Worm (Caenorhabditis elegans) whole organism, L4/young adult: Measurements from ENCODE around the gene acox-3.

Experiments
- W03F9.2 ChIP-seq: fragments of 150-350 bp; optimal IDR thresholded peaks from 2 replicates; lab custom pipeline; 2014; ENCODE audit warnings: missing biosample characterization, missing genetic modification characterization
- dao-5 ChIP-seq: sonication (generic microtip); optimal IDR thresholded peaks from 2 replicates; lab custom pipeline; 2016; ENCODE audit warnings: missing genotype, missing genetic modification characterization, moderate library complexity, missing compliant biosample characterization
- him-1 ChIP-seq: sonication (generic microtip); optimal IDR thresholded peaks from 2 replicates; lab custom pipeline; 2016; ENCODE audit warnings: missing genotype, missing genetic modification reagents, missing genetic modification characterization, missing compliant biosample characterization

Gene acox-3

DNA sequence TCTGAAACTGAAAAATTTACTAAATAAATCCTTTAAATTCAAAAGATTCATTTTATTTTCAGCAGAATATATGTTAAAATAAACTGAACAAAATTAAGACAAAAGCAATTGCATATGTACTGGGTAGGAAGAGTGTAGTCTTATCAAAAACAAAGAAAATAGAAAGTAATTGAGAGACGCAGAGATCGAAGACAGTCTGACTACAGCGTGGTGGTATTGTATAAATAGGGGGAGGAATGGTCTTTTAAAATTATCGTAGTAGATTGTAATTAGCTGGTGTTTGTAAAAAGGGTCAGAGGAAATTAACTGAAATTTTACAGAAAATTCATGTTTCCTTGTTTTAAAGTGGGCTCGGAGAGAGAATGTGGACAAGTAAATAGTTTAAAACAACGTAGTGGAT lies at the start of gene acox-3:
TSS of gene acox-3 (minus strand) at position 7 of the 400 bp plus-strand sequence.
- TF ChIP-seq dao-5 (tag; lab: Kevin White, UChicago) (no peak), W03F9.2 (tag; lab: Kevin White, UChicago) (no peak), him-1 (tag; lab: Kevin White, UChicago) (no peak)

DNA sequence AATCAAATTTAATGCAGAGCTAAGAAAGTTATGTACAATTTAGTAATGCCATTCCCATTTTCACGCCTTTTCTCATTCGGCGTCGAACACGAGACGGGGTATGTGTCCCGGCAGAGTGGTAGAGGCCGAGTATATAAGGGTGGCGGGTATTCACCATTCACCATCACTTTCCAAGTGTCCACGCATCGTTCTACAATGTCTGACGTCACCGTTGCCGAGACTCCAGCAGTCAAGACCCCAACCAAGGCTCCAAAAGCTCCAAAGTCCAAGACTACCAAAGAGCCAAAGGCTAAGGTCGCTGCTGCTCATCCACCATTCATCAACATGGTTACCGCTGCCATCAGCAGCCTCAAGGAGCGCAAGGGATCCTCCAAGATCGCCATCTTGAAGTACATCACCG lies 45.8 kb upstream of the acox-3 start, which contains the start of gene hil-2:
TSS of gene hil-2 (plus strand) at position 160 of the 400 bp plus-strand sequence.
- TF ChIP-seq W03F9.2 (tag; lab: Kevin White, UChicago) (no peak), dao-5 (tag; lab: Kevin White, UChicago) (no peak), him-1 (tag; lab: Kevin White, UChicago) (no peak)

DNA sequence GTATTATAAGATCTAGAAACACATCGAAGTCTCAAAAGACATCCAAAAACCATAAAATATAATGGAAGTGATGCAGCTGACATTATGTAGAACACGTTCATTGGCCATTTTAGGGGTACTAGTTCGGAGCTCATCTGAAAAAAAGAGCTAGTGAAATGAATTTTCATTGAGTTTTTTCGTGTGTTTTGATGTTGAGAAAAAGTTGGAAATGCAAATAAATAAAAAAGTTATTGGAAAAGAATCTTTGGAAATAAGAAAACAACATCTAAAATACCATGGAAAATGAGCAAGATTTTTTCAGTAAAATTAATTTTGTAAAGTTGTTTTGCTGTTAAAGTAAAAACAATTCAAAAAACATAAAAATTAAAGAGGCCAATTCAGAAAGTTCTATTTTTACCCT lies 42.4 kb upstream of the acox-3 start, which contains the start of gene srv-24:
TSS of gene srv-24 (minus strand) at position 101 of the 400 bp plus-strand sequence.
- no peak for TF ChIP-seq him-1 (tag; lab: Kevin White, UChicago)
- no peak for TF ChIP-seq W03F9.2 (tag; lab: Kevin White, UChicago)
- TF ChIP-seq dao-5 (tag; lab: Kevin White, UChicago) = no peak

DNA sequence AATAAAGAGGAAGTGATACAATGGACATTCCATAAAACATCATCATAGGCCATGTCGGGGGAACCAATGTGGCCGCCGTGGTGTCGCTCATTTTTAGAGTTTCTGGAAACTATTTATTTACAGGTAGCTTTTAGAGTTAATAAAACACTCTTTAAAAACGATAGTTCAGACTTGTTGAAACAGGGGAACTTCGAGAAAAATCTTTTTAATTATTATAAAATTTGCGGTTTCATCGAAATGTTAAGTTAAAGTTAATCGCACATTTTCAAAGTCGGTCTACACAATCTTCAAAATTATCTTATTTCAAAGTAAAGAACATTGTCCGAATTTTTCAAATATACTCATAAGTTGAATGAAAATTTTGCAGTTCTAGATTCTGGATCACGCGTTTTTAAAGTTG lies 36.0 kb upstream of the acox-3 start, which contains the start of gene ops-1:
TSS of gene ops-1 (minus strand) at position 101 of the 400 bp plus-strand sequence.
- TF ChIP-seq W03F9.2 (tag; lab: Kevin White, UChicago) (no peak), dao-5 (tag; lab: Kevin White, UChicago) (no peak), him-1 (tag; lab: Kevin White, UChicago) (no peak)

DNA sequence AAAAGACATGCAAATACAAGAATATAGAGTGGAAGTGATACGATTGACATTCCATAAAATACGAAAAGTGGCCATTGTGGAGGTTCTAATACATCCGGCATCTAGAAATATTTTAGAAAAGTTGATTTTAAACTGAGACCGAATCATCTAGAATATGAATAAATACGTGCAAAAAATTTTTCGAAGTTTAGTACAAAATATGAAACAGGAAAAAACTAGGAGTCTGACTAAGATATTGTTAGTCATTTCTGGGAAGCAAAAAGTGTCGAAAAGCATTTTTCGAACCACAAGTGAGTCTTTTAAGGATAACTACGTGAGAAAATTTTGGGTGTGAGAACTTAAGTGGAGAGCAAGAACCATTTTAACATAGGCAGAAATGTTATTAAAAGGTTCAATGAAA lies 33.9 kb upstream of the acox-3 start, which contains the start of gene srv-32:
TSS of gene srv-32 (minus strand) at position 101 of the 400 bp plus-strand sequence.
- TF ChIP-seq him-1 (tag; lab: Kevin White, UChicago) (no peak), dao-5 (tag; lab: Kevin White, UChicago) (no peak), W03F9.2 (tag; lab: Kevin White, UChicago) (no peak)

DNA sequence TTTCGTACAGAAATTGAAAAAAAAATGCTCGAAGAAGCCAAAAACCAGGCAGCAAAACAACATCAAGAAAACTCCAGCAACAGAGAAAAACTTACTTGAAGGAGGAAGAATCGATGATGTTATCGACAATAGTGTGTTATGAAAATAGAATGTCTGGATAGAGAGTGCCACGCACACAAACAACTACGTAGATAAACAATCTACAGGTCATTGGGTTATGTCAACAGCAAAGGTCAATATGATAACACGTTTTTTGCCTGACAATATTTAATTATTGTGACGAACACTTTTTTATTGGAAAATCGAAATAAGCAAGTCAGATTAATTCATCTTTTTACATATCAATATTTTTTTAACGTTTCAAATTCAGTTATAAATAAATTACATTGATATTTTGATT lies 31.1 kb upstream of the acox-3 start, which contains the start of gene sams-5:
TSS of gene sams-5 (minus strand) at position 131 of the 400 bp plus-strand sequence.
- TF ChIP-seq dao-5 (tag; lab: Kevin White, UChicago) (no peak), him-1 (tag; lab: Kevin White, UChicago) (no peak), W03F9.2 (tag; lab: Kevin White, UChicago) (no peak)

DNA sequence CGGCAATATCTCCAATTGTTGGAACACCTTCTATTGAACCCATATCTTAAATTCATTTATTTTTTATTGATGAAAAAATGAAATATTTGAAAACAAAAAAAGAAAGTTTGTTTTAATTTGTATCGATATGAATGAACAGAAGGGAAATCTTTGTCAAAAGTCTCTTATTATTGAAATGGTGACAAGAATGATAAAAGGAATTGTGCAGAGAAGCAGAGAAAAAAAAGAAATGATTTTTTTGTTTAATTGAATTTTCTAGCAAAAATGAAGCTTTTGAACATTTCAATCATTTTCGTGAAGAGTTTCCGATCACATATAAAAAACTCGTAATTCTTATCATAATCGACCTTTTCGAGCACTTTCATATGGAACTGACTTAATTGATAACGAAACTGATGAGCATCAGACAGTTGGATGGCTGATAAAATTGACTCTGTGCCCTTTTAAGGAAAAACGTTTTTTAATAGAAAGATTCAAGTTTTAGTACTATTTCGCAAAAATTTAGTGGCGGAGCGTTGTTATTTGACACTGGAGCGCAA lies 27.4 kb upstream of the acox-3 start, which contains the start of the genes aat-4 and T13A10.1:
TSS of gene aat-4 (minus strand) at position 51 of the 539 bp plus-strand sequence.
TSS of gene T13A10.1 (plus strand) at position 411 of the 539 bp plus-strand sequence.
- TF ChIP-seq dao-5 (tag; lab: Kevin White, UChicago) (no peak), him-1 (tag; lab: Kevin White, UChicago) (no peak), W03F9.2 (tag; lab: Kevin White, UChicago) (no peak)

DNA sequence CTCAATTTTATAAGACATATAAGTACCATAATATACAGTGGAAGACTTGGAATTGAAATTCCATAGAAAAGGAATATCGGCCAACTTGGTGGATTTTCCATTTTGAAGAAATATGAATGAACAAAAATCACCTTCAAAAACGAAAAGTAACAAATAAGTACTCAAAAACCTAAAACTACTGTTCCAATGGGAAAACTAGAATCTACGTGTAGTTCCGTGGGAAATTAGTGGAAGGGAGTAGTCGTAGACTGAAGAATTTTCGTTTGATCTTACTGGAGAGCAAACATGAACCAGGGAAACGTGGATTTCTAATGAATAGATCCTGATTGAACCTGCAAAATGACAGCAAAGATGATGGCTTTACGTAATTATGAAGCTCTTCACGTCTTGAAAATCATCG lies 23.6 kb upstream of the acox-3 start, which contains the start of gene srv-31:
TSS of gene srv-31 (minus strand) at position 101 of the 400 bp plus-strand sequence.
- TF ChIP-seq him-1 (tag; lab: Kevin White, UChicago) (no peak), dao-5 (tag; lab: Kevin White, UChicago) (no peak), W03F9.2 (tag; lab: Kevin White, UChicago) (no peak)

DNA sequence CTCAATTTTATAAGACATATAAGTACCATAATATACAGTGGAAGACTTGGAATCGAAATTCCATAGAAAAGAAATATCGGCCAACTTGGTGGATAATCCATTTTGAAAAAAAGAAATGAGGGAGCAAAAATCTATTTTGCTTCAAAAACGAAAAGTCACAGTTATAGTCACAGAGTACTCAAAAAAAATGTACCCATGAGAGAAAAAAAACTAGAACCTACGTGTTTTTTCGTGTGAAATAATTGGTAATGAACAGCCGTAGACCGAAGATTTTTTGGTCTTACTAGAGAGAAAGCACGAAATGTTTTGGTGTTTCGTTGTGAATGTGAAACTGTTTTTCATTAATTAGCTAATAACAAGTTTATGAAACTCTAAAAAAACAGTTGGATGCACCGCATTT lies 21.1 kb upstream of the acox-3 start, which contains the start of gene srv-30:
TSS of gene srv-30 (minus strand) at position 101 of the 400 bp plus-strand sequence.
- TF ChIP-seq W03F9.2 (tag; lab: Kevin White, UChicago) = no peak
- no peak for TF ChIP-seq him-1 (tag; lab: Kevin White, UChicago)
- TF ChIP-seq dao-5 (tag; lab: Kevin White, UChicago) = no peak

DNA sequence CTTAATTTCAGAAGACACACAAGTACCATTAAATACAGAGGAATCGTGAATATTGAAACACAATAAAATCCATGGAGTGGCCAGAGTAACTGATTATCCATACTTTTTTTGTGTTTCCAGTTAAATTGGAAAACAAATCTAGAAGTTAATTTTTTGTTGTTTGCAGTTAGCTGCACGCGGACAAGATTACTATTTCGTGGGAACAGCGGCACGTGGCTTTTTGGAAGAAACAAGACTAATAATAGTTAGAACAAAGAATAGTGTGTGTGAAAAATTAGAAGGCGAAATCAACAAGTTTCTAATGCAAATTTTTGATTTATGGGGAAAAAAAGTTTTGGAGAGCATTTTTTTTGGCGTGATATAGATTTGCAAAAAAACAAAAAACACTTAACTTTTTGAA lies 18.2 kb upstream of the acox-3 start, which contains the start of gene srv-29:
TSS of gene srv-29 (minus strand) at position 101 of the 400 bp plus-strand sequence.
- TF ChIP-seq dao-5 (tag; lab: Kevin White, UChicago) (no peak), W03F9.2 (tag; lab: Kevin White, UChicago) (no peak), him-1 (tag; lab: Kevin White, UChicago) (no peak)

DNA sequence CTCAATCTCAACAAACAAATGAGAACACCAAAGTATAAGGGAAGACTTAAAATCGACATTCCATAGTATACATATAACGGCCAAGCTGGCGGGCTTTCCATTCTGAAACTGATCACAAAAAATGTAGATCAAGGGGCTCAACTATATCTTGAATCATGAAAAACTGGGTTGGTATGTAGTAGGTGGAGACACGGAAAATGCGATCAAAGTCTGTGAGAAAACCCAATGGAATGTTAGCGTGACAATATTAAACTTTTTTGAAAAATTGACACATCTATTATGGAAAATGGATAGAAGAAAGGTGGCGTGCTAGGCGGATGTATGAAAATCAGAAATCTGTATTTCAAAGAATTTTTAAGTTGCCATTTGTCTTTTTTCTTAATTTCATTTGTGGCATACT lies 15.0 kb upstream of the acox-3 start, which contains the start of gene srv-28:
TSS of gene srv-28 (minus strand) at position 101 of the 400 bp plus-strand sequence.
- no peak for TF ChIP-seq him-1 (tag; lab: Kevin White, UChicago)
- TF ChIP-seq W03F9.2 (tag; lab: Kevin White, UChicago) = no peak
- no peak for TF ChIP-seq dao-5 (tag; lab: Kevin White, UChicago)

DNA sequence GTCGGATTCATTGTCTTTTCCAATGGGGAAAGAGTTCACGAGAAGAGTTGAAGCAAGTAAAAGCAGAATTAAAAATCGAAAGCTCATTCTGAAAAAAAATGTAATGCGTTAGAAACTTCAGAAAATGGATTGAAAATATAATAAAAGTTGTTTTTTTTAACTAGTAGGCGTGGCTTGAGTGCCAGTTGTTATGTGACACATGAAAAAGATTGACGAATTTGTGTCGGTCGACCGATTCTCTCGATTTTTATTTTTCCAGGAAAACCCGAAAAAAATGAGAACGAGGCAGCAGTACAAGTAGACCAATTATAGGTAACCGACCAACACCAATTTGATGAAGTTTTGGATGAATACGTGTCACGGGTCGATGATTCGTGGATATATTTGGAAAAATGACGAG lies 11.4 kb upstream of the acox-3 start, which contains the start of gene nlp-16:
TSS of gene nlp-16 (minus strand) at position 101 of the 400 bp plus-strand sequence.
- TF ChIP-seq W03F9.2 (tag; lab: Kevin White, UChicago) (no peak), dao-5 (tag; lab: Kevin White, UChicago) (no peak), him-1 (tag; lab: Kevin White, UChicago) (no peak)

DNA sequence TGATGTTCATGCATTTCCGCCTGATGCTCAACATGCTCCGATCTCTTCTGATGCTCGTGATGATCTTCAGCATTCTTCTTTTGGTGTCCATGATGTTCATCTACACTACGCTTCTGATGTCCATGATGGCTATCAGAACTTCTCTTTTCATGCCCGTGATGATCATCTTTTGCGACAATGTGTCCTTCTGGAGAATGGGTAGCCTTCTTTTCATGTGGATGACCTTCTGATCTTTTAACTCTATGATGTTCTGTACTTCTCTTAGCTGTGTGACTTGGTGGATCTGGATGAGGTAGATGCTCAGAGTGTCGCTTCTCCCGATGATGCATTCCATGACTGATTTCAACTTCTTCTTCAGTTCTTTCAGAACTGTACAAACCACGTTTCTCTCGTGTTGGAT lies 10.7 kb upstream of the acox-3 start:
- no peak for TF ChIP-seq him-1 (tag; lab: Kevin White, UChicago)
- no peak for TF ChIP-seq dao-5 (tag; lab: Kevin White, UChicago)
- no peak for TF ChIP-seq W03F9.2 (tag; lab: Kevin White, UChicago)
